Worm (Caenorhabditis elegans): ENCODE data around the gene K02C4.2.

The K02C4.2 gene

ce11 chrII:8126132-8126531 lies 50.6 kb downstream of the K02C4.2 start (continued):
- TF ChIP-seq tag-97 (GFP tag; IDR thresholded peaks at IDR 0.05) (no peak), hif-1 (tag; optimal IDR thresholded peaks at IDR 0.05) (peak in 1 of 2 experiments; percentile 55)
